Fruit fly (Drosophila melanogaster): ENCODE data around the gene Vdup1.

dm6 chr3L:224004-224951, 45.5 kb upstream of the Vdup1 start:
- TF ChIP-seq CG8478 (optimal IDR thresholded peaks at IDR 0.05) (no peak), CTCF (optimal IDR thresholded peaks at IDR 0.05) (no peak)
